Worm (Caenorhabditis elegans) whole organism, L3 larva: ENCODE data around the gene ipp-5.
A peak's percentile ranks its signal among the peaks of the same experiment; 100 is the strongest.

ENCODE experiments used
- R02D3.7 ChIP-seq: fragments of 150-350 bp; optimal IDR thresholded peaks from 2 replicates; lab custom pipeline; 2014; ENCODE audit warnings: missing biosample characterization, missing genetic modification characterization
- aly-2 ChIP-seq: fragments of 150-350 bp; optimal IDR thresholded peaks from 2 replicates; lab custom pipeline; 2014; ENCODE audit warnings: missing biosample characterization, missing genetic modification characterization
- ama-1 ChIP-seq: fragments of 150-350 bp; optimal IDR thresholded peaks from 2 replicates; lab custom pipeline; 2018
- ceh-16 ChIP-seq: sonication (generic microtip); optimal IDR thresholded peaks from 2 replicates; lab custom pipeline; 2017; ENCODE audit warnings: missing biosample characterization, missing genetic modification characterization
- ceh-28 ChIP-seq: fragments of 150-350 bp; optimal IDR thresholded peaks from 2 replicates; lab custom pipeline; 2014; ENCODE audit warnings: missing biosample characterization, missing genetic modification reagents, missing genetic modification characterization
- ceh-82 ChIP-seq: fragments of 150-350 bp; optimal IDR thresholded peaks from 2 replicates; lab custom pipeline; 2014; ENCODE audit warnings: missing biosample characterization, missing genetic modification characterization
- elt-2 ChIP-seq: sonication (generic microtip); optimal IDR thresholded peaks from 2 replicates; lab custom pipeline; 2016; ENCODE audit warnings: missing genetic modification reagents, mild to moderate bottlenecking, missing genetic modification characterization, missing compliant biosample characterization
- elt-3 ChIP-seq, 3 experiments: fragments of 150-350 bp in 1 of 3; sonication (generic microtip) in 2 of 3; optimal IDR thresholded peaks; 2 replicates in 2 of 3; 4 replicates in 1 of 3; lab custom pipeline; 2014 to 2017; ENCODE audit warnings: missing biosample characterization in 3 of 3, missing genetic modification characterization in 3 of 3
- eor-1 ChIP-seq, 2 experiments: fragments of 150-350 bp; optimal IDR thresholded peaks; 2 replicates each; lab custom pipeline; 2014 to 2018; ENCODE audit warnings: missing biosample characterization in 2 of 2, missing genetic modification characterization in 2 of 2
- fos-1 ChIP-seq: fragments of 150-350 bp; optimal IDR thresholded peaks from 2 replicates; lab custom pipeline; 2014; ENCODE audit warnings: missing biosample characterization, missing genetic modification characterization
- hmg-11 ChIP-seq: sonication (generic microtip); optimal IDR thresholded peaks from 2 replicates; lab custom pipeline; 2016; ENCODE audit warnings: missing genetic modification characterization, missing compliant biosample characterization
- jun-1 ChIP-seq: fragments of 150-350 bp; optimal IDR thresholded peaks from 2 replicates; lab custom pipeline; 2014; ENCODE audit warnings: missing biosample characterization, missing genetic modification reagents, missing genetic modification characterization
- lin-39 ChIP-seq: fragments of 150-350 bp; optimal IDR thresholded peaks from 2 replicates; lab custom pipeline; 2018; ENCODE audit warnings: missing biosample characterization, missing genetic modification reagents, missing genetic modification characterization
- mdl-1 ChIP-seq: fragments of 150-350 bp; optimal IDR thresholded peaks from 2 replicates; lab custom pipeline; 2014; ENCODE audit warnings: missing biosample characterization, missing genetic modification characterization
- mml-1 ChIP-seq: fragments of 150-350 bp; sonication (generic microtip); optimal IDR thresholded peaks from 3 replicates; lab custom pipeline; 2014; ENCODE audit warnings: missing biosample characterization, missing genetic modification characterization
- nhr-12 ChIP-seq: fragments of 150-350 bp; optimal IDR thresholded peaks from 2 replicates; lab custom pipeline; 2014; ENCODE audit warnings: missing biosample characterization, missing genetic modification characterization
- nhr-23 ChIP-seq: fragments of 150-350 bp; optimal IDR thresholded peaks from 2 replicates; lab custom pipeline; 2014; ENCODE audit warnings: missing biosample characterization, missing genetic modification reagents, missing genetic modification characterization
- nhr-237 ChIP-seq: fragments of 150-350 bp; optimal IDR thresholded peaks from 2 replicates; lab custom pipeline; 2014; ENCODE audit warnings: missing biosample characterization, missing genetic modification characterization
- nhr-25 ChIP-seq: sonication (generic microtip); optimal IDR thresholded peaks from 2 replicates; lab custom pipeline; 2017; ENCODE audit warnings: missing biosample characterization, missing genetic modification characterization
- nhr-28 ChIP-seq: fragments of 150-350 bp; optimal IDR thresholded peaks from 2 replicates; lab custom pipeline; 2014; ENCODE audit warnings: missing biosample characterization, missing genetic modification characterization
- nhr-43 ChIP-seq: sonication (generic microtip); optimal IDR thresholded peaks from 2 replicates; lab custom pipeline; 2016; ENCODE audit warnings: mild to moderate bottlenecking, missing genetic modification characterization, missing compliant biosample characterization; ENCODE audit not compliant: poor library complexity, severe bottlenecking
- nhr-77 ChIP-seq: fragments of 150-350 bp; optimal IDR thresholded peaks from 2 replicates; lab custom pipeline; 2014; ENCODE audit warnings: missing biosample characterization, missing genetic modification characterization
- pha-4 ChIP-seq: fragments of 150-350 bp; optimal IDR thresholded peaks from 2 replicates; lab custom pipeline; 2014; ENCODE audit warnings: missing biosample characterization, missing genetic modification reagents, missing genetic modification characterization
- pqm-1 ChIP-seq: fragments of 150-350 bp; optimal IDR thresholded peaks from 2 replicates; lab custom pipeline; 2017; ENCODE audit warnings: missing biosample characterization, missing genetic modification characterization, inconsistent platforms
- sea-2 ChIP-seq: fragments of 150-350 bp; sonication (generic microtip); optimal IDR thresholded peaks from 4 replicates; lab custom pipeline; 2014; ENCODE audit warnings: missing biosample characterization, missing genetic modification reagents, missing genetic modification characterization
- skn-1 ChIP-seq: fragments of 150-350 bp; optimal IDR thresholded peaks from 2 replicates; lab custom pipeline; 2014; ENCODE audit warnings: missing biosample characterization, missing genetic modification characterization
- snpc-4 ChIP-seq: fragments of 150-350 bp; optimal IDR thresholded peaks from 2 replicates; lab custom pipeline; 2014; ENCODE audit warnings: missing biosample characterization, missing genetic modification characterization
- tbx-2 ChIP-seq: sonication (generic microtip); optimal IDR thresholded peaks from 2 replicates; lab custom pipeline; 2016; ENCODE audit warnings: mild to moderate bottlenecking, missing genetic modification characterization, missing compliant biosample characterization
- unc-39 ChIP-seq: sonication (generic microtip); optimal IDR thresholded peaks from 4 replicates; lab custom pipeline; 2017; ENCODE audit warnings: missing biosample characterization, missing genetic modification characterization
- unc-62 ChIP-seq: fragments of 150-350 bp; sonication (generic microtip); optimal IDR thresholded peaks from 4 replicates; lab custom pipeline; 2014; ENCODE audit warnings: missing biosample characterization, missing genetic modification reagents, missing genetic modification characterization
- zag-1 ChIP-seq: fragments of 150-350 bp; optimal IDR thresholded peaks from 2 replicates; lab custom pipeline; 2014; ENCODE audit warnings: missing biosample characterization, missing genetic modification characterization
- ztf-11 ChIP-seq: fragments of 150-350 bp; optimal IDR thresholded peaks from 2 replicates; lab custom pipeline; 2014; ENCODE audit warnings: missing biosample characterization, missing genetic modification characterization
- ztf-4 ChIP-seq: fragments of 150-350 bp; optimal IDR thresholded peaks from 2 replicates; lab custom pipeline; 2014; ENCODE audit warnings: missing biosample characterization, missing genetic modification characterization

Gene ipp-5

ce11 chrX:5999103-5999554 lies 32.1 kb upstream of the ipp-5 start, which contains the start of gene F22F4.9:
Gene F22F4.9 (minus strand): TSS chrX:5999504.
- TF ChIP-seq pha-4 (tag; lab: Kevin White, UChicago) (peak; percentile 66), ceh-82 (tag; lab: Kevin White, UChicago) (no peak)

DNA sequence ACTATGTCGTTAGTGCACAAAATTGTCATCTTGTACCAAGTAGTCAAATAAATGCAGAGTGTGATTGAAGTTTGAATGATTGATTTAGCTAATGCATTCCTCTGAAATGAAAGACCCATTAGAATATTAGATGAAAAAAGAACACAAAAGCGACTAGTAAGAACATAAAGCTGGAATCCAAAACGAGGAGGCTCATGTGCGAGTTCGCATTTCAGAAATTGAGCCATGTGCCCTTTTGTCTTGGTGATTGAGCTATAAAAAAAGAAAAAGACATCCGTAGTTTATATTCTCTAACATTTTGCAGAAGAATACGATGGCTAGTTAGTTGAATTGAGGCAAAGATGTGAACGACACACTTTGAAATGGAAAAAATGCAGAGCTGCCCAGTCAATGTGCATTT lies 29.8 kb upstream of the ipp-5 start, which contains the start of gene F22F4.4:
TSS of gene F22F4.4 (minus strand) at position 101 of the 400 bp plus-strand sequence.
- no peak for TF ChIP-seq R02D3.7 (tag; lab: Kevin White, UChicago)
- TF ChIP-seq aly-2 (tag; lab: Kevin White, UChicago), result no peak
- TF ChIP-seq ztf-4 (tag; lab: Kevin White, UChicago), result no peak
- no peak for TF ChIP-seq snpc-4 (tag; lab: Kevin White, UChicago)
- TF ChIP-seq ceh-28 (tag; lab: Kevin White, UChicago), result no peak
- no peak for TF ChIP-seq ama-1 (lab: Kevin White, UChicago)
- no peak for TF ChIP-seq sea-2 (GFP tag; lab: Kevin White, UChicago)
- no peak for TF ChIP-seq lin-39 (tag; lab: Kevin White, UChicago)
- TF ChIP-seq fos-1 (tag; lab: Kevin White, UChicago), result no peak
- no peak for TF ChIP-seq nhr-237 (tag; lab: Kevin White, UChicago)

DNA sequence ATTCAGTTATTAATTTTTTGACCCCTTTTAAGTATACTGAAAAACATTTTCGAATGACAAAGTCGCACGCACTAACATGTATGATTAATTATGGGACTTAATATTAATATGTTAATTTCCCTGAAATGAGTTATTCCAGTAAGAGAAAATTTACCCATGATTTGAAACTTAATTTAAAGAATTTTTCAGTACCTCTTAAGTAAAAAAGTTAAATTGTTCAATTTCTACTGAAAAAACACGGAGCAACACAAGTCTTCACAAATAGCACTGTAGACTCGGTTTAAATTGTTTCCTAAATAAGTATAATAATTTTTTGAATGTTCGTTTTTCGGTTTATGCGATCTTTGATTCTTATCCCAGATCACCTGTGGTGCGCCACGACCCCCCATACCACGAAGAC lies 28.8 kb upstream of the ipp-5 start:
- TF ChIP-seq ceh-16 (tag; lab: Kevin White, UChicago) (no peak), nhr-28 (no peak), mdl-1 (no peak), hmg-11 (tag; lab: Kevin White, UChicago) (no peak), nhr-23 (tag; lab: Kevin White, UChicago) (no peak), mml-1 (no peak), nhr-12 (tag; lab: Kevin White, UChicago) (no peak), tbx-2 (no peak), nhr-25 (tag; lab: Kevin White, UChicago) (no peak), aly-2 (tag; lab: Kevin White, UChicago) (no peak)
- TF ChIP-seq, all 47 proteins: peak for 0

DNA sequence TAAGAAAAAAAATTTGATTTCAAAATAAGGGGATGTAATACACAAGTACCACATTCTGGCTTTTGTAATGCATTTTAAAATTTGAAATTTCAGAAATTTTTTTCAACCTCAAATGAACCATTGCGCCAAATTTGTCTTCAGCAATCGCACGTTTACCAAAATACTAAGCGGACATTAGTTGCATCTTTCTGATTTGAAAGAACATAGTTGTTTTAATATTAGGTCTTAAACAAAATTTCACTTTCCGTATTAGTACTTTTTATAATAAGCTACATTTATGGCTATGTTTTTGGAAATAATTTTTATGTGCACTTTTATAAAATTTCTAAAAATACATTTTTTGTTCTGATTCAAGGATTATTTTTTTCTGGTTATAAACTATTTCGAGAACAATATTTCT lies 27.4 kb upstream of the ipp-5 start, which contains the start of gene sups-1:
TSS of gene sups-1 (plus strand) at position 301 of the 400 bp plus-strand sequence.
- TF ChIP-seq jun-1 (tag; lab: Kevin White, UChicago) (no peak), elt-2 (tag; lab: Kevin White, UChicago) (no peak), skn-1 (tag; lab: Kevin White, UChicago) (no peak), nhr-77 (no peak), nhr-12 (tag; lab: Kevin White, UChicago) (no peak), ztf-11 (tag; lab: Kevin White, UChicago) (no peak), ceh-16 (tag; lab: Kevin White, UChicago) (no peak), hmg-11 (tag; lab: Kevin White, UChicago) (no peak), elt-3 (tag; optimal IDR thresholded peaks at IDR 0.05; lab: Kevin White, UChicago) (no peak), unc-62 (GFP tag; lab: Kevin White, UChicago) (no peak), mdl-1 (no peak), pqm-1 (tag; lab: Kevin White, UChicago) (no peak), eor-1 (tag; optimal IDR thresholded peaks at IDR 0.05; lab: Kevin White, UChicago) (no peak), zag-1 (tag; lab: Kevin White, UChicago) (no peak), fos-1 (tag; lab: Kevin White, UChicago) (no peak), sea-2 (GFP tag; lab: Kevin White, UChicago) (no peak), R02D3.7 (tag; lab: Kevin White, UChicago) (no peak)

DNA sequence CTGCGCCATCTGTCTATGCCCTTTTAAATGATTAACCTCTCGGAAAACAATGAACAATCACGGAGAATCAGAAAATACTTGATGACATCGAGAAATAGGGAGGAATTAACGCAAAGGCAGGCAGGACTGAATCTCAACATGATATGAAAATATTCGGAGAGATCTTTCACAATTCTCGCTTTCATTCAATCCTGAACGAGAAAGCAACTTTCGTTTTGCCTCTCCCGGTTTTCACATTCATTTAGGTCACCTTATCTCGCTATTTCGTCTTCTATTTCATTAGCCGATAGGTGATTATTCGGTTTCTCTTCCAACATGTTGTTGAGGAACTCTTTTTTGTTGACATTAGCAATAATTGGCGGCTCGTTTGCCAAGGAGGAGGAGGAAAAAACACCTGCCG lies 27.0 kb upstream of the ipp-5 start:
- TF ChIP-seq nhr-43 (tag; lab: Kevin White, UChicago) (peak; percentile 41), nhr-12 (tag; lab: Kevin White, UChicago) (no peak)

DNA sequence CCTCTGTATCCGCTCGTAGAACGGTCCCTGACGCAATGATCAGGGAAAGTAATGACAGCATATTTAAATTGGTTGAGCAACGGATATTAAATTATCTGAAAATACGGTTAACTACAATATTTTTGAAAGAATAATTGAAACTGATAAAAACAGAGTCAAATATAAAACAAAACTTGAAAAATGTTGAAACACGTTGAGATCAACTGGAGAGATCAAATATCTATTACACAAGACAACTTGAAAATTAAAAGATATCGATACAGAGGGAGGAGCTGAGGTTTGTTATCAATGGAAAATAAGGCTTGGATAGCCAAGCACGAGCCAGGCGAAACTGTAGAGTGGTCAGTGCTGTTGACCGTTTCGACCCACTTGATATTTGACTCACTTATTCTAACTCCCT lies 20.7 kb upstream of the ipp-5 start, which contains the start of gene C09B8.3:
TSS of gene C09B8.3 (minus strand) at position 101 of the 400 bp plus-strand sequence.
- TF ChIP-seq mml-1 (no peak), unc-39 (no peak)
